Worm (Caenorhabditis elegans): ENCODE measurements around the gene aldo-2.

Gene aldo-2

ce11 chrIII:5925724-5926123 lies 49.3 kb upstream of the aldo-2 start, which contains the start of the genes dnc-2 and bcl-7 (continued):
- TF ChIP-seq F23B12.7 (tag; optimal IDR thresholded peaks at IDR 0.05; ENCODE audit: insufficient read depth) = no peak
- TF ChIP-seq Y56A3A.18 (GFP tag; IDR thresholded peaks at IDR 0.05) = no peak
- TF ChIP-seq dpl-1 (GFP tag; optimal IDR thresholded peaks at IDR 0.05) = no peak
- no peak for TF ChIP-seq lag-1 (GFP tag; IDR thresholded peaks at IDR 0.05)
- TF ChIP-seq ztf-6 (GFP tag; IDR thresholded peaks at IDR 0.05) = no peak
- TF ChIP-seq F33H1.4 (GFP tag; IDR thresholded peaks at IDR 0.05) = peak; percentile 32; the same call in 1 of the 2 replicates
- TF ChIP-seq Y95B8A.8 (GFP tag; IDR thresholded peaks at IDR 0.05) = no peak
- TF ChIP-seq Y67H2A.10 (GFP tag; conservative IDR thresholded peaks at IDR 0.05) = no peak
- no peak for TF ChIP-seq ceh-27 (GFP tag; optimal IDR thresholded peaks at IDR 0.05)
- TF ChIP-seq unc-130 (GFP tag; optimal IDR thresholded peaks at IDR 0.05) = no peak
- TF ChIP-seq lsl-1 (GFP tag; optimal IDR thresholded peaks at IDR 0.05) = peak; percentile 24
- TF ChIP-seq ztf-25 (GFP tag; IDR thresholded peaks at IDR 0.05) = no peak
- no peak for TF ChIP-seq lin-26 (GFP tag; IDR thresholded peaks at IDR 0.05)
- TF ChIP-seq Y53F4B.3 (GFP tag; IDR thresholded peaks at IDR 0.05) = no peak
- TF ChIP-seq ZK185.1 (tag; optimal IDR thresholded peaks at IDR 0.05; ENCODE audit: poor library complexity, severe bottlenecking) = peak; percentile 19
- no peak for TF ChIP-seq Y79H2A.3 (GFP tag; conservative IDR thresholded peaks at IDR 0.05)
- TF ChIP-seq cebp-2 (GFP tag; IDR thresholded peaks at IDR 0.05) = no peak
- no peak for TF ChIP-seq egl-18 (GFP tag; IDR thresholded peaks at IDR 0.05)
- TF ChIP-seq tbx-9 (tag; optimal IDR thresholded peaks at IDR 0.05; ENCODE audit: borderline replicate concordance) = no peak
- TF ChIP-seq D2030.7 (GFP tag; IDR thresholded peaks at IDR 0.05) = 0 out of 2 replicates have a peak, but pooled peaks have one; percentile 19
- TF ChIP-seq ekl-4 (GFP tag; IDR thresholded peaks at IDR 0.05) = no peak
- TF ChIP-seq rpc-1 (optimal IDR thresholded peaks at IDR 0.05) = no peak
- TF ChIP-seq rpc-1 (tag; optimal IDR thresholded peaks at IDR 0.05) = no peak
- TF ChIP-seq hmg-1.2 (GFP tag; IDR thresholded peaks at IDR 0.05) = peak; percentile 94
- TF ChIP-seq F49E8.2 (tag; optimal IDR thresholded peaks at IDR 0.05; ENCODE audit: insufficient read depth) = no peak
- TF ChIP-seq tbp1 (GFP tag; optimal IDR thresholded peaks at IDR 0.05) = no peak
- no peak for TF ChIP-seq gei-17 (GFP tag; optimal IDR thresholded peaks at IDR 0.05)
- no peak for TF ChIP-seq attf-3 (GFP tag; conservative IDR thresholded peaks at IDR 0.05)
- TF ChIP-seq Y53G8AR.9 (GFP tag; conservative IDR thresholded peaks at IDR 0.05) = no peak
- no peak for TF ChIP-seq B0019.2 (GFP tag; conservative IDR thresholded peaks at IDR 0.05)
- TF ChIP-seq him-1 (tag; optimal IDR thresholded peaks at IDR 0.05) = no peak
- no peak for TF ChIP-seq snpc-4 (GFP tag; optimal IDR thresholded peaks at IDR 0.05)
- TF ChIP-seq snpc-4 (tag; optimal IDR thresholded peaks at IDR 0.05) = peak in 1 of 4 experiments; percentile 37
- no peak for TF ChIP-seq lin-40 (tag; optimal IDR thresholded peaks at IDR 0.05)
- TF ChIP-seq ztf-26 (tag; optimal IDR thresholded peaks at IDR 0.05) = no peak

DNA sequence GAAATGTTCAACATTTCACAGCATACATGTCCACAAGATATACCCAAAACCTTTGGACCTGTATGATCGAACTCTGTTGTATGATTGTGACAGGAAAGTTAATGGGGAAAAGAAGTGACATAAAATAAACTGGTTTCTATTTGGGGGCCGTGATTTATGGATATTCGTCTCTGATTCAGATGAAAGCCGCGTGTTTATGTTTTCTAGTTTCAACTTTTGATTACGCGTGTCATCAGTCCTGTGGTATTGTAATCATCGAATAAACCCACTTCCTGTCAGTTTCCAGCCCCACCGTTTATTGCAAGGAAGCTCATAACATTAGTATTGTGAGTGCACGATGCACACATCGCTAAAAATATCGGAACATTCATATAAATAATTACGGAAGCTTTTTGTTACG lies 45.8 kb upstream of the aldo-2 start:
- TF ChIP-seq Y67H2A.10 (GFP tag; conservative IDR thresholded peaks at IDR 0.05) (no peak), nfyb-1 (GFP tag; IDR thresholded peaks at IDR 0.05) (no peak), unc-62 (GFP tag; optimal IDR thresholded peaks at IDR 0.05) (no peak), xnd-1 (tag; optimal IDR thresholded peaks at IDR 0.05) (no peak), ztf-28 (GFP tag; IDR thresholded peaks at IDR 0.05) (no peak), Y56A3A.18 (GFP tag; IDR thresholded peaks at IDR 0.05) (no peak), ceh-79 (tag; optimal IDR thresholded peaks at IDR 0.05) (no peak), lsl-1 (GFP tag; optimal IDR thresholded peaks at IDR 0.05) (no peak), madf-8 (GFP tag; conservative IDR thresholded peaks at IDR 0.05) (no peak), ztf-26 (tag; optimal IDR thresholded peaks at IDR 0.05) (no peak), C06A6.2 (GFP tag; conservative IDR thresholded peaks at IDR 0.05) (no peak), lin-35 (GFP tag; optimal IDR thresholded peaks at IDR 0.05) (no peak), let-607 (tag; optimal IDR thresholded peaks at IDR 0.05) (no peak), pha-4 (tag; optimal IDR thresholded peaks at IDR 0.05) (no peak), T26A5.8 (tag; optimal IDR thresholded peaks at IDR 0.05) (no peak), sea-2 (GFP tag; IDR thresholded peaks at IDR 0.05) (no peak), mcd-1 (GFP tag; IDR thresholded peaks at IDR 0.05) (no peak)

Data from whole organism, young adult.